Fruit fly (Drosophila melanogaster) whole organism, embryonic: ENCODE data around the gene CG17666.

ENCODE experiments used
- Atf6 ChIP-seq: fragments of 200-800 bp; sonication (Bioruptor generic); IDR thresholded peaks from 2 replicates; pipeline ENCODE4 v1.3.6; 2022; ENCODE audit warnings: missing biosample characterization, missing genetic modification characterization
- C15 ChIP-seq: fragments of 200-800 bp; sonication (Bioruptor generic); IDR thresholded peaks from 3 replicates; pipeline ENCODE4 v1.3.6; 2022; ENCODE audit warnings: missing biosample characterization, missing genetic modification characterization
- CG11085 ChIP-seq: fragments of 200-800 bp; sonication (Bioruptor generic); IDR thresholded peaks from 2 replicates; pipeline ENCODE4 v1.3.6; 2022; ENCODE audit warnings: missing biosample characterization, missing genetic modification characterization
- CG11695 ChIP-seq: fragments of 200-800 bp; sonication (Bioruptor generic); IDR thresholded peaks from 3 replicates; pipeline ENCODE4 v1.3.6; 2022; ENCODE audit warnings: missing biosample characterization, missing genetic modification characterization
- CG11696 ChIP-seq: fragments of 200-800 bp; sonication (Bioruptor generic); IDR thresholded peaks from 2 replicates; pipeline ENCODE4 v1.3.6; 2022; ENCODE audit warnings: missing biosample characterization, missing genetic modification characterization
- CG11723 ChIP-seq: fragments of 200-800 bp; sonication (Bioruptor generic); optimal IDR thresholded peaks from 2 replicates; lab custom pipeline; 2017; ENCODE audit warnings: missing biosample characterization, mild to moderate bottlenecking, missing genetic modification characterization
- CG12219 ChIP-seq: fragments of 200-800 bp; sonication (Bioruptor generic); optimal IDR thresholded peaks from 3 replicates; lab custom pipeline; 2018; ENCODE audit warnings: missing biosample characterization, mild to moderate bottlenecking, missing genetic modification characterization
- CG1647 ChIP-seq: fragments of 200-800 bp; sonication (Bioruptor generic); optimal IDR thresholded peaks from 3 replicates; lab custom pipeline; 2016; ENCODE audit warnings: missing biosample characterization, missing genetic modification characterization
- CG30020 ChIP-seq: fragments of 200-800 bp; optimal IDR thresholded peaks from 2 replicates; lab custom pipeline; 2019; ENCODE audit warnings: missing biosample characterization, mild to moderate bottlenecking, missing genetic modification characterization, moderate library complexity
- CG30431 ChIP-seq: fragments of 200-800 bp; sonication (Bioruptor generic); optimal IDR thresholded peaks from 2 replicates; lab custom pipeline; 2017; ENCODE audit warnings: missing biosample characterization, missing genetic modification characterization
- CG33557 ChIP-seq: fragments of 200-800 bp; sonication (Bioruptor generic); optimal IDR thresholded peaks from 2 replicates; lab custom pipeline; 2019; ENCODE audit warnings: missing biosample characterization, mild to moderate bottlenecking, missing genetic modification characterization, moderate library complexity
- CG3726 ChIP-seq: fragments of 200-800 bp; sonication (Bioruptor generic); IDR thresholded peaks from 3 replicates; pipeline ENCODE4, ENCODE4 v1.3.6; 2022; ENCODE audit warnings: missing biosample characterization, missing genetic modification characterization
- CG43689 ChIP-seq: fragments of 200-800 bp; sonication (Bioruptor generic); IDR thresholded peaks from 2 replicates; pipeline ENCODE4 v1.3.6; 2022; ENCODE audit warnings: missing biosample characterization, missing genetic modification characterization
- CG4707 ChIP-seq: fragments of 200-800 bp; sonication (Bioruptor generic); optimal IDR thresholded peaks from 2 replicates; lab custom pipeline; 2018; ENCODE audit warnings: missing biosample characterization, mild to moderate bottlenecking, missing genetic modification characterization, moderate library complexity
- CG7963 ChIP-seq: fragments of 200-800 bp; sonication (Bioruptor generic); IDR thresholded peaks from 3 replicates; pipeline ENCODE4 v1.3.6; 2022; ENCODE audit warnings: missing biosample characterization, missing genetic modification characterization; ENCODE audit not compliant: partially characterized antibody
- CG8388 ChIP-seq: fragments of 200-800 bp; sonication (Bioruptor generic); optimal IDR thresholded peaks from 2 replicates; lab custom pipeline; 2019; ENCODE audit warnings: missing biosample characterization, mild to moderate bottlenecking, missing genetic modification characterization, moderate library complexity
- CG9437 ChIP-seq: fragments of 200-800 bp; sonication (Bioruptor generic); optimal IDR thresholded peaks from 2 replicates; lab custom pipeline; 2018; ENCODE audit warnings: missing biosample characterization, mild to moderate bottlenecking, missing genetic modification characterization
- Eip74EF ChIP-seq, 2 experiments: fragments of 200-800 bp in 1 of 2; fragments of >200 bp in 1 of 2; sonication (Bioruptor generic) in 1 of 2; optimal IDR thresholded peaks; 2 replicates each; lab custom pipeline; 2017 to 2019; ENCODE audit warnings: missing biosample characterization in 2 of 2, missing genetic modification characterization in 2 of 2, mild to moderate bottlenecking in 1 of 2, moderate library complexity in 1 of 2
- Elba2 ChIP-seq: fragments of 200-800 bp; sonication (Bioruptor generic); optimal IDR thresholded peaks from 3 replicates; lab custom pipeline; 2016; ENCODE audit warnings: missing biosample characterization, missing genetic modification characterization
- Ets97D ChIP-seq: fragments of 200-800 bp; sonication (Bioruptor generic); optimal IDR thresholded peaks from 3 replicates; lab custom pipeline; 2016; ENCODE audit warnings: missing biosample characterization, missing genetic modification characterization
- HLHmδ ChIP-seq: fragments of 200-800 bp; sonication (Bioruptor generic); optimal IDR thresholded peaks from 2 replicates; lab custom pipeline; 2018; ENCODE audit warnings: missing biosample characterization, mild to moderate bottlenecking, missing genetic modification characterization, moderate library complexity
- HmgD ChIP-seq: fragments of 200-800 bp; sonication (Bioruptor generic); optimal IDR thresholded peaks from 3 replicates; lab custom pipeline; 2016; ENCODE audit warnings: missing biosample characterization, missing genetic modification characterization
- Hmx ChIP-seq: fragments of 200-800 bp; sonication (Bioruptor generic); optimal IDR thresholded peaks from 2 replicates; lab custom pipeline; 2016; ENCODE audit warnings: missing biosample characterization, missing genetic modification characterization
- Lhr ChIP-seq: fragments of 200-800 bp; sonication (Bioruptor generic); optimal IDR thresholded peaks from 3 replicates; lab custom pipeline; 2017; ENCODE audit warnings: mild to moderate bottlenecking, missing biosample characterization, missing genetic modification reagents, missing genetic modification characterization
- Neu2 ChIP-seq: fragments of 200-800 bp; sonication (Bioruptor generic); optimal IDR thresholded peaks from 3 replicates; lab custom pipeline; 2016; ENCODE audit warnings: missing biosample characterization, missing genetic modification characterization, borderline replicate concordance
- Scr ChIP-seq: fragments of 200-800 bp; sonication (Bioruptor generic); IDR thresholded peaks from 2 replicates; pipeline ENCODE4 v1.3.6; 2022; ENCODE audit warnings: missing biosample characterization, missing genetic modification characterization; ENCODE audit not compliant: partially characterized antibody
- Sox100B ChIP-seq: fragments of 200-800 bp; sonication (Bioruptor generic); optimal IDR thresholded peaks from 3 replicates; lab custom pipeline; 2018; ENCODE audit warnings: missing biosample characterization, mild to moderate bottlenecking, missing genetic modification characterization
- Spps ChIP-seq: fragments of 200-800 bp; sonication (Bioruptor generic); optimal IDR thresholded peaks from 2 replicates; lab custom pipeline; 2018; ENCODE audit warnings: missing biosample characterization, mild to moderate bottlenecking, missing genetic modification characterization
- Sry-β ChIP-seq: fragments of 200-800 bp; sonication (Bioruptor generic); optimal IDR thresholded peaks from 2 replicates; lab custom pipeline; 2018; ENCODE audit warnings: missing biosample characterization, mild to moderate bottlenecking, missing genetic modification characterization, moderate library complexity
- Stat92E ChIP-seq, 3 experiments: fragments of >200 bp in 2 of 3; fragments of 200-800 bp in 1 of 3; sonication (Bioruptor generic) in 1 of 3; optimal IDR thresholded peaks; 2 replicates each; lab custom pipeline; 2017 to 2019; ENCODE audit warnings: missing biosample characterization in 3 of 3, missing genetic modification characterization in 3 of 3, mild to moderate bottlenecking in 1 of 3, moderate library complexity in 1 of 3
- al ChIP-seq: fragments of 200-800 bp; sonication (Bioruptor generic); IDR thresholded peaks from 2 replicates; pipeline ENCODE4 v1.3.6; 2022; ENCODE audit warnings: missing biosample characterization, missing genetic modification characterization
- ato ChIP-seq: fragments of 200-800 bp; sonication (Bioruptor generic); IDR thresholded peaks from 2 replicates; pipeline ENCODE4 v1.3.6; 2022; ENCODE audit warnings: missing biosample characterization, missing genetic modification characterization; ENCODE audit not compliant: partially characterized antibody
- bigmax ChIP-seq: fragments of 200-800 bp; sonication (Bioruptor generic); optimal IDR thresholded peaks from 2 replicates; lab custom pipeline; 2018; ENCODE audit warnings: missing biosample characterization, mild to moderate bottlenecking, missing genetic modification characterization
- chif ChIP-seq, 2 experiments: fragments of 200-800 bp; sonication (Bioruptor generic); optimal IDR thresholded peaks; 3 replicates each; lab custom pipeline; 2016; ENCODE audit warnings: missing biosample characterization in 2 of 2, missing genetic modification characterization in 2 of 2
- dm ChIP-seq: fragments of 200-800 bp; sonication (Bioruptor generic); optimal IDR thresholded peaks from 3 replicates; lab custom pipeline; 2016; ENCODE audit warnings: missing biosample characterization, missing genetic modification characterization
- eve ChIP-seq, 2 experiments: fragments of >200 bp; optimal IDR thresholded peaks; 2 replicates each; lab custom pipeline; 2017; ENCODE audit warnings: missing biosample characterization in 2 of 2, missing genetic modification characterization in 2 of 2
- ewg ChIP-seq: fragments of 200-800 bp; sonication (Bioruptor generic); optimal IDR thresholded peaks from 3 replicates; lab custom pipeline; 2017; ENCODE audit warnings: mild to moderate bottlenecking, missing biosample characterization, missing genetic modification reagents, missing genetic modification characterization
- fd96Cb ChIP-seq: fragments of 200-800 bp; sonication (Bioruptor generic); optimal IDR thresholded peaks from 2 replicates; lab custom pipeline; 2018; ENCODE audit warnings: missing biosample characterization, mild to moderate bottlenecking, missing genetic modification characterization, moderate library complexity
- fru ChIP-seq: fragments of >200 bp; optimal IDR thresholded peaks from 2 replicates; lab custom pipeline; 2017
- gcm ChIP-seq: fragments of 200-800 bp; sonication (Bioruptor generic); optimal IDR thresholded peaks from 2 replicates; lab custom pipeline; 2019; ENCODE audit warnings: missing biosample characterization, mild to moderate bottlenecking, missing genetic modification characterization, moderate library complexity
- kah ChIP-seq: fragments of 200-800 bp; sonication (Bioruptor generic); optimal IDR thresholded peaks from 2 replicates; lab custom pipeline; 2018; ENCODE audit warnings: missing biosample characterization, mild to moderate bottlenecking, missing genetic modification characterization
- kni ChIP-seq: fragments of 200-800 bp; sonication (Bioruptor generic); optimal IDR thresholded peaks from 3 replicates; lab custom pipeline; 2017; ENCODE audit warnings: mild to moderate bottlenecking, missing biosample characterization, missing genetic modification reagents, missing genetic modification characterization
- nmo ChIP-seq: fragments of 200-800 bp; sonication (Bioruptor generic); optimal IDR thresholded peaks from 2 replicates; lab custom pipeline; 2018; ENCODE audit warnings: missing biosample characterization, mild to moderate bottlenecking, missing genetic modification characterization, moderate library complexity
- onecut ChIP-seq: fragments of 200-800 bp; sonication (Bioruptor generic); IDR thresholded peaks from 2 replicates; pipeline ENCODE4 v1.3.6; 2022; ENCODE audit warnings: missing biosample characterization, missing genetic modification characterization
- peb ChIP-seq: fragments of 200-800 bp; sonication (Bioruptor generic); IDR thresholded peaks from 2 replicates; pipeline ENCODE4 v1.3.6; 2022; ENCODE audit warnings: missing biosample characterization, missing genetic modification characterization
- phol ChIP-seq: fragments of 200-800 bp; sonication (Bioruptor generic); optimal IDR thresholded peaks from 3 replicates; lab custom pipeline; 2018; ENCODE audit warnings: missing biosample characterization, mild to moderate bottlenecking, missing genetic modification characterization, moderate library complexity
- tll ChIP-seq, 2 experiments: fragments of 200-800 bp in 1 of 2; fragments of >200 bp in 1 of 2; sonication (Bioruptor generic) in 1 of 2; optimal IDR thresholded peaks; 2 replicates each; lab custom pipeline; 2017 to 2019; ENCODE audit warnings: missing biosample characterization in 2 of 2, missing genetic modification characterization in 2 of 2, mild to moderate bottlenecking in 1 of 2, moderate library complexity in 1 of 2
- trh ChIP-seq: fragments of 200-800 bp; sonication (Bioruptor generic); optimal IDR thresholded peaks from 2 replicates; lab custom pipeline; 2016; ENCODE audit warnings: missing biosample characterization, missing genetic modification characterization
- wor ChIP-seq: fragments of 200-800 bp; sonication (Bioruptor generic); IDR thresholded peaks from 2 replicates; pipeline ENCODE4 v1.3.6; 2022; ENCODE audit warnings: missing biosample characterization, missing genetic modification characterization
- zfh2 ChIP-seq: fragments of 200-800 bp; sonication (Bioruptor generic); optimal IDR thresholded peaks from 2 replicates; lab custom pipeline; 2016; ENCODE audit warnings: missing biosample characterization, missing genetic modification characterization

Gene CG17666

dm6 chr3L:12806290-12806743, 25.2 kb downstream of the CG17666 start (continued):
- TF ChIP-seq onecut (GFP tag; lab: Robert Waterston, UW) (peak; percentile 40; the same call in 1 of the 2 replicates), bigmax (GFP tag; lab: Kevin White, UChicago) (no peak), CG11085 (no peak), HLHmδ (no peak), fru (lab: Kevin White, UChicago) (no peak), CG7963 (GFP tag; lab: Robert Waterston, UW) (no peak), Atf6 (GFP tag; lab: Robert Waterston, UW) (no peak), eve (GFP tag; optimal IDR thresholded peaks at IDR 0.05; lab: Kevin White, UChicago) (no peak), CG11723 (GFP tag; lab: Kevin White, UChicago) (peak; percentile 21), trh (GFP tag; lab: Kevin White, UChicago) (no peak), CG11696 (no peak), tll (GFP tag; optimal IDR thresholded peaks at IDR 0.05; lab: Kevin White, UChicago) (no peak), Neu2 (GFP tag; lab: Kevin White, UChicago) (no peak), Scr (GFP tag; lab: Robert Waterston, UW) (no peak; the same call in 1 of the 2 replicates), CG4707 (GFP tag; lab: Kevin White, UChicago) (peak; percentile 22), wor (GFP tag; lab: Robert Waterston, UW) (no peak), zfh2 (no peak), peb (no peak), ewg (peak; percentile 44), CG11695 (GFP tag; lab: Robert Waterston, UW) (0 out of 3 replicates have a peak, but pooled peaks have one; percentile 44), CG1647 (GFP tag; lab: Kevin White, UChicago) (no peak), CG8388 (GFP tag; lab: Kevin White, UChicago) (peak; percentile 42), CG30020 (tag; lab: Kevin White, UChicago) (peak; percentile 7), al (GFP tag; lab: Robert Waterston, UW) (no peak), C15 (GFP tag; lab: Robert Waterston, UW) (no peak), CG9437 (GFP tag; lab: Kevin White, UChicago) (peak; percentile 34), phol (tag; lab: Kevin White, UChicago) (peak; percentile 34), dm (GFP tag; lab: Kevin White, UChicago) (no peak), gcm (GFP tag; lab: Kevin White, UChicago) (peak; percentile 64), CG30431 (GFP tag; lab: Kevin White, UChicago) (no peak), Elba2 (GFP tag; lab: Kevin White, UChicago) (peak; percentile 37), kni (GFP tag; lab: Kevin White, UChicago) (no peak), HmgD (GFP tag; lab: Kevin White, UChicago) (no peak), nmo (GFP tag; lab: Kevin White, UChicago) (no peak), Hmx (GFP tag; lab: Kevin White, UChicago) (no peak), Eip74EF (GFP tag; optimal IDR thresholded peaks at IDR 0.05; lab: Kevin White, UChicago) (peak in 1 of 2 experiments; percentile 40), Sox100B (GFP tag; lab: Kevin White, UChicago) (no peak), Stat92E (GFP tag; optimal IDR thresholded peaks at IDR 0.05; lab: Kevin White, UChicago) (no peak), Lhr (no peak), Ets97D (no peak), CG12219 (GFP tag; lab: Kevin White, UChicago) (peak; percentile 57), CG33557 (GFP tag; lab: Kevin White, UChicago) (peak; percentile 37), fd96Cb (tag; lab: Kevin White, UChicago) (peak; percentile 49), chif (GFP tag; optimal IDR thresholded peaks at IDR 0.05; lab: Kevin White, UChicago) (no peak), kah (GFP tag; lab: Kevin White, UChicago) (no peak), Spps (tag; lab: Kevin White, UChicago) (no peak), CG43689 (no peak), CG3726 (GFP tag; lab: Robert Waterston, UW) (no peak), ato (GFP tag; lab: Robert Waterston, UW) (no peak), Sry-β (GFP tag; lab: Kevin White, UChicago) (no peak)
